Fruit fly (Drosophila melanogaster) whole organism, embryonic: Measurements from ENCODE around the gene vito.

Source experiments
- CG10979 ChIP-seq: fragments of 200-800 bp; sonication (Bioruptor generic); optimal IDR thresholded peaks from 2 replicates; lab custom pipeline; 2018; ENCODE audit warnings: missing biosample characterization, mild to moderate bottlenecking, missing genetic modification characterization, moderate library complexity
- CG11398 ChIP-seq: fragments of 200-800 bp; sonication (Bioruptor generic); optimal IDR thresholded peaks from 2 replicates; lab custom pipeline; 2016; ENCODE audit warnings: missing biosample characterization, missing genetic modification characterization
- CG11695 ChIP-seq: fragments of 200-800 bp; sonication (Bioruptor generic); IDR thresholded peaks from 3 replicates; pipeline ENCODE4 v1.3.6; 2022; ENCODE audit warnings: missing biosample characterization, missing genetic modification characterization
- CG12071 ChIP-seq: fragments of 200-800 bp; sonication (Bioruptor generic); optimal IDR thresholded peaks from 3 replicates; lab custom pipeline; 2018; ENCODE audit warnings: missing biosample characterization, mild to moderate bottlenecking, missing genetic modification characterization
- CG13424 ChIP-seq: fragments of 200-800 bp; sonication (Bioruptor generic); optimal IDR thresholded peaks from 2 replicates; lab custom pipeline; 2019; ENCODE audit warnings: missing biosample characterization, mild to moderate bottlenecking, missing genetic modification characterization, moderate library complexity
- CG15601 ChIP-seq: fragments of 200-800 bp; sonication (Bioruptor generic); optimal IDR thresholded peaks from 3 replicates; lab custom pipeline; 2019; ENCODE audit warnings: missing biosample characterization, mild to moderate bottlenecking, missing genetic modification characterization, moderate library complexity
- CG1603 ChIP-seq: fragments of 200-800 bp; sonication (Bioruptor generic); optimal IDR thresholded peaks from 2 replicates; lab custom pipeline; 2019; ENCODE audit warnings: missing biosample characterization, mild to moderate bottlenecking, missing genetic modification characterization, moderate library complexity
- CG1647 ChIP-seq: fragments of 200-800 bp; sonication (Bioruptor generic); optimal IDR thresholded peaks from 3 replicates; lab custom pipeline; 2016; ENCODE audit warnings: missing biosample characterization, missing genetic modification characterization
- CG17912 ChIP-seq: fragments of 200-800 bp; sonication (Bioruptor generic); optimal IDR thresholded peaks from 2 replicates; lab custom pipeline; 2018; ENCODE audit warnings: missing biosample characterization, mild to moderate bottlenecking, missing genetic modification characterization
- CG2202 ChIP-seq: fragments of 200-800 bp; sonication (Bioruptor generic); optimal IDR thresholded peaks from 2 replicates; lab custom pipeline; 2018; ENCODE audit warnings: missing biosample characterization, mild to moderate bottlenecking, missing genetic modification characterization
- CG31365 ChIP-seq: fragments of 200-800 bp; sonication (Bioruptor generic); optimal IDR thresholded peaks from 2 replicates; lab custom pipeline; 2018; ENCODE audit warnings: missing biosample characterization, mild to moderate bottlenecking, missing genetic modification characterization
- CG3163 ChIP-seq: fragments of 200-800 bp; sonication (Bioruptor generic); optimal IDR thresholded peaks from 3 replicates; lab custom pipeline; 2016; ENCODE audit warnings: missing biosample characterization, missing genetic modification characterization
- CG33213 ChIP-seq: fragments of 200-800 bp; sonication (Bioruptor generic); optimal IDR thresholded peaks from 3 replicates; lab custom pipeline; 2016; ENCODE audit warnings: missing biosample characterization, missing genetic modification characterization
- CG3838 ChIP-seq: fragments of 200-800 bp; sonication (Bioruptor generic); optimal IDR thresholded peaks from 3 replicates; lab custom pipeline; 2016; ENCODE audit warnings: missing biosample characterization, missing genetic modification characterization
- CG3995 ChIP-seq: fragments of 200-800 bp; sonication (Bioruptor generic); optimal IDR thresholded peaks from 3 replicates; lab custom pipeline; 2016; ENCODE audit warnings: missing biosample characterization, missing genetic modification characterization
- CG8290 ChIP-seq, 3 experiments: fragments of 200-800 bp; sonication (Bioruptor generic); optimal IDR thresholded peaks; 2 replicates each; lab custom pipeline; 2016 to 2019; ENCODE audit warnings: missing biosample characterization in 3 of 3, missing genetic modification characterization in 3 of 3, mild to moderate bottlenecking in 2 of 3, moderate library complexity in 1 of 3
- Dll ChIP-seq: fragments of 200-800 bp; sonication (Bioruptor generic); IDR thresholded peaks from 4 replicates; pipeline ENCODE4 v1.3.6; 2022; ENCODE audit warnings: missing biosample characterization, missing genetic modification characterization; ENCODE audit not compliant: partially characterized antibody
- HLHmδ ChIP-seq: fragments of 200-800 bp; sonication (Bioruptor generic); optimal IDR thresholded peaks from 2 replicates; lab custom pipeline; 2018; ENCODE audit warnings: missing biosample characterization, mild to moderate bottlenecking, missing genetic modification characterization, moderate library complexity
- Hr3 ChIP-seq: fragments of 200-800 bp; sonication (Bioruptor generic); optimal IDR thresholded peaks from 3 replicates; lab custom pipeline; 2016; ENCODE audit warnings: missing biosample characterization, missing genetic modification characterization
- Hr78 ChIP-seq, 2 experiments: fragments of 200-800 bp in 1 of 2; fragments of >200 bp in 1 of 2; sonication (Bioruptor generic) in 1 of 2; optimal IDR thresholded peaks; 2 replicates each; lab custom pipeline; 2017 to 2019; ENCODE audit warnings: missing biosample characterization in 2 of 2, missing genetic modification characterization in 2 of 2, mild to moderate bottlenecking in 1 of 2, moderate library complexity in 1 of 2
- Oli ChIP-seq: fragments of 200-800 bp; sonication (Bioruptor generic); optimal IDR thresholded peaks from 2 replicates; lab custom pipeline; 2018; ENCODE audit warnings: missing biosample characterization, mild to moderate bottlenecking, missing genetic modification characterization, moderate library complexity
- Ptx1 ChIP-seq: fragments of 200-800 bp; sonication (Bioruptor generic); IDR thresholded peaks from 2 replicates; pipeline ENCODE4 v1.3.6; 2022; ENCODE audit warnings: missing biosample characterization, missing genetic modification characterization
- Scr ChIP-seq: fragments of 200-800 bp; sonication (Bioruptor generic); IDR thresholded peaks from 2 replicates; pipeline ENCODE4 v1.3.6; 2022; ENCODE audit warnings: missing biosample characterization, missing genetic modification characterization; ENCODE audit not compliant: partially characterized antibody
- Sry-β ChIP-seq: fragments of 200-800 bp; sonication (Bioruptor generic); optimal IDR thresholded peaks from 2 replicates; lab custom pipeline; 2018; ENCODE audit warnings: missing biosample characterization, mild to moderate bottlenecking, missing genetic modification characterization, moderate library complexity
- Sry-δ ChIP-seq: fragments of 200-800 bp; sonication (Bioruptor generic); optimal IDR thresholded peaks from 2 replicates; lab custom pipeline; 2016; ENCODE audit warnings: missing biosample characterization, missing genetic modification characterization
- Tbp ChIP-seq: fragments of >200 bp; optimal IDR thresholded peaks from 2 replicates; lab custom pipeline; 2018; ENCODE audit warnings: missing biosample characterization, missing genetic modification characterization
- Trl ChIP-seq, 3 experiments: fragments of >200 bp in 2 of 3; fragments of 200-800 bp in 1 of 3; sonication (Bioruptor generic) in 1 of 3; optimal IDR thresholded peaks; 2 replicates in 1 of 3; 3 replicates in 2 of 3; lab custom pipeline; 2016 to 2017; ENCODE audit warnings: missing biosample characterization in 1 of 3, missing genetic modification characterization in 1 of 3
- YL-1 ChIP-seq: fragments of 200-800 bp; sonication (Bioruptor generic); optimal IDR thresholded peaks from 3 replicates; lab custom pipeline; 2017; ENCODE audit warnings: missing biosample characterization, mild to moderate bottlenecking, missing genetic modification characterization
- al ChIP-seq: fragments of 200-800 bp; sonication (Bioruptor generic); IDR thresholded peaks from 2 replicates; pipeline ENCODE4 v1.3.6; 2022; ENCODE audit warnings: missing biosample characterization, missing genetic modification characterization
- ara ChIP-seq: fragments of 200-800 bp; sonication (Bioruptor generic); IDR thresholded peaks from 2 replicates; pipeline ENCODE4 v1.3.6; 2022; ENCODE audit warnings: missing biosample characterization, missing genetic modification characterization
- br ChIP-seq: fragments of >200 bp; optimal IDR thresholded peaks from 2 replicates; lab custom pipeline; 2017
- bsh ChIP-seq, 2 experiments: fragments of 200-800 bp; sonication (Bioruptor generic); optimal IDR thresholded peaks; 2 replicates each; lab custom pipeline; 2017 to 2018; ENCODE audit warnings: mild to moderate bottlenecking in 2 of 2, missing biosample characterization in 2 of 2, missing genetic modification characterization in 2 of 2, moderate library complexity in 1 of 2
- corto ChIP-seq: fragments of 200-800 bp; sonication (Bioruptor generic); optimal IDR thresholded peaks from 2 replicates; lab custom pipeline; 2016; ENCODE audit warnings: missing biosample characterization, mild to moderate bottlenecking, missing genetic modification characterization, moderate library complexity
- dysf ChIP-seq: fragments of 200-800 bp; sonication (Bioruptor generic); IDR thresholded peaks from 3 replicates; pipeline ENCODE4 v1.3.6; 2022; ENCODE audit warnings: missing biosample characterization, missing genetic modification characterization
- en ChIP-seq: fragments of 200-800 bp; sonication (Bioruptor generic); optimal IDR thresholded peaks from 2 replicates; lab custom pipeline; 2016; ENCODE audit warnings: missing biosample characterization, missing genetic modification characterization
- exex ChIP-seq: fragments of 200-800 bp; sonication (Bioruptor generic); optimal IDR thresholded peaks from 4 replicates; lab custom pipeline; 2018; ENCODE audit warnings: missing biosample characterization, mild to moderate bottlenecking, missing genetic modification characterization, moderate library complexity
- fd3F ChIP-seq: fragments of 200-800 bp; sonication (Bioruptor generic); optimal IDR thresholded peaks from 2 replicates; lab custom pipeline; 2018; ENCODE audit warnings: missing biosample characterization, mild to moderate bottlenecking, missing genetic modification characterization, moderate library complexity
- fd64A ChIP-seq: fragments of 200-800 bp; sonication (Bioruptor generic); optimal IDR thresholded peaks from 3 replicates; lab custom pipeline; 2018; ENCODE audit warnings: missing biosample characterization, mild to moderate bottlenecking, missing genetic modification characterization
- grau ChIP-seq: fragments of 200-800 bp; optimal IDR thresholded peaks from 3 replicates; lab custom pipeline; 2019; ENCODE audit warnings: missing biosample characterization, mild to moderate bottlenecking, missing genetic modification characterization, moderate library complexity
- ind ChIP-seq: fragments of 200-800 bp; sonication (Bioruptor generic); optimal IDR thresholded peaks from 3 replicates; lab custom pipeline; 2016; ENCODE audit warnings: missing biosample characterization, missing genetic modification characterization
- lab ChIP-seq: fragments of 200-800 bp; sonication (Bioruptor generic); optimal IDR thresholded peaks from 3 replicates; lab custom pipeline; 2017; ENCODE audit warnings: missing biosample characterization, missing genetic modification characterization, mild to moderate bottlenecking, moderate library complexity, missing genetic modification reagents
- lilli ChIP-seq: fragments of 200-800 bp; sonication (Bioruptor generic); optimal IDR thresholded peaks from 3 replicates; lab custom pipeline; 2016; ENCODE audit warnings: missing biosample characterization, missing genetic modification characterization
- odd ChIP-seq: fragments of 200-800 bp; sonication (Bioruptor generic); optimal IDR thresholded peaks from 2 replicates; lab custom pipeline; 2017; ENCODE audit warnings: missing biosample characterization, mild to moderate bottlenecking, missing genetic modification characterization
- pb ChIP-seq: fragments of 200-800 bp; sonication (Bioruptor generic); optimal IDR thresholded peaks from 3 replicates; lab custom pipeline; 2016; ENCODE audit warnings: missing biosample characterization, missing genetic modification characterization
- ro ChIP-seq: fragments of 200-800 bp; sonication (Bioruptor generic); IDR thresholded peaks from 2 replicates; pipeline ENCODE4 v1.3.6; 2022; ENCODE audit warnings: missing biosample characterization, missing genetic modification characterization
- tap ChIP-seq: fragments of 200-800 bp; optimal IDR thresholded peaks from 3 replicates; lab custom pipeline; 2019; ENCODE audit warnings: missing biosample characterization, mild to moderate bottlenecking, missing genetic modification characterization, moderate library complexity
- ttk ChIP-seq: fragments of 200-800 bp; sonication (Bioruptor generic); IDR thresholded peaks from 2 replicates; pipeline ENCODE4 v2.1.2; 2022; ENCODE audit warnings: missing biosample characterization, missing genetic modification characterization
- zen ChIP-seq: fragments of 200-800 bp; sonication (Bioruptor generic); optimal IDR thresholded peaks from 3 replicates; lab custom pipeline; 2018; ENCODE audit warnings: missing biosample characterization, mild to moderate bottlenecking, missing genetic modification characterization, moderate library complexity

vito gene

DNA sequence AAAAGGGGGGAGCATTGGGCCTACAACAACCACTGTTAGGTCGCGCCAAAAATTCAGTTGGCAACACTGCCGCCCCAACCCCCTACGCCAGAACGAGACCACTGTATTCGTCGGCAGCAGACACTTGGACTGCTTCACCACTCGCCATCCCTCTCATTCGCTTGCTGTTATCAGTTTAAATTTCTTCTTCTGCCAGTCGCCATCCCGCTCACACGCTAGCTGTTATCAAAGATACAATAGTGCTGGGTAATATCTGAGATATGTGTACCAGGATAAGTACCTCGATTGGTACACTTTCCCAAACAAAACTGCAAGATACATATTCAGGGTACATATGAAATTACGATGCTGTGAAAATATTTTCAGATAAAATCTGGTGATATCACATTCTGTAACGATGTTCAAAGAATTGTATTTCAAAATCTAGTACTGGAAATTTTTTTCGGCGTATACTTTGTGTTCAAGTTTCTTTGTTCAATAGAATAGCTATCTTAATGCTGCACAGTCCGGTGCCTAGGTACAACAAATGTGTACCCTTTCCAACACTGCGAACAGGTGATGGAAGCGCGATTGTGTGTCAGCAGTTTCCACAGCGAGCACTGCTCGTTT lies 6.2 kb downstream of the vito start (continued):
- TF ChIP-seq CG3163 (GFP tag; lab: Kevin White, UChicago) (peak; percentile 60), Hr3 (GFP tag; lab: Kevin White, UChicago) (peak; percentile 85), ro (GFP tag; lab: Robert Waterston, UW) (no peak), CG3838 (no peak), Dll (no peak), lab (GFP tag; lab: Kevin White, UChicago) (no peak), YL-1 (GFP tag; lab: Kevin White, UChicago) (peak; percentile 90), Oli (tag; lab: Kevin White, UChicago) (peak; percentile 87), Ptx1 (GFP tag; lab: Robert Waterston, UW) (peak; percentile 69), Tbp (GFP tag; lab: Kevin White, UChicago) (peak; percentile 19), CG12071 (no peak), corto (peak; percentile 65), CG33213 (GFP tag; lab: Kevin White, UChicago) (peak; percentile 65), pb (GFP tag; lab: Kevin White, UChicago) (peak; percentile 68), tap (tag; lab: Kevin White, UChicago) (no peak), bsh (GFP tag; optimal IDR thresholded peaks at IDR 0.05; lab: Kevin White, UChicago) (peak; percentile 54 to 81), CG1603 (peak; percentile 73), br (lab: Kevin White, UChicago) (no peak), CG10979 (tag; lab: Kevin White, UChicago) (peak; percentile 80), Trl (optimal IDR thresholded peaks at IDR 0.05; lab: Kevin White, UChicago) (no peak), Trl (GFP tag; optimal IDR thresholded peaks at IDR 0.05; lab: Kevin White, UChicago) (peak; percentile 92), Sry-β (GFP tag; lab: Kevin White, UChicago) (peak; percentile 81), CG1647 (peak; percentile 68), Sry-δ (peak; percentile 63), CG17912 (GFP tag; lab: Kevin White, UChicago) (peak; percentile 55), lilli (GFP tag; lab: Kevin White, UChicago) (peak; percentile 90), exex (tag; lab: Kevin White, UChicago) (no peak), zen (tag; lab: Kevin White, UChicago) (peak; percentile 68), al (GFP tag; lab: Robert Waterston, UW) (peak; percentile 53; the same call in 1 of the 2 replicates), HLHmδ (GFP tag; lab: Kevin White, UChicago) (peak; percentile 71), dysf (GFP tag; lab: Robert Waterston, UW) (peak; percentile 81), Hr78 (GFP tag; optimal IDR thresholded peaks at IDR 0.05; lab: Kevin White, UChicago) (peak in 1 of 2 experiments; percentile 48), odd (GFP tag; lab: Kevin White, UChicago) (no peak), fd3F (GFP tag; lab: Kevin White, UChicago) (peak; percentile 80), en (GFP tag; lab: Kevin White, UChicago) (peak; percentile 80), CG11398 (GFP tag; lab: Kevin White, UChicago) (peak; percentile 62), Scr (GFP tag; lab: Robert Waterston, UW) (no peak), CG31365 (tag; lab: Kevin White, UChicago) (peak; percentile 79), fd64A (peak; percentile 57), CG3995 (GFP tag; lab: Kevin White, UChicago) (peak; percentile 50), grau (tag; lab: Kevin White, UChicago) (peak; percentile 89), CG13424 (tag; lab: Kevin White, UChicago) (peak; percentile 92), ind (GFP tag; lab: Kevin White, UChicago) (peak; percentile 87), ara (GFP tag; lab: Robert Waterston, UW) (no peak; the same call in 1 of the 2 replicates), CG11695 (GFP tag; lab: Robert Waterston, UW) (peak; percentile 79; the same call in 2 of the 3 replicates), CG8290 (GFP tag; optimal IDR thresholded peaks at IDR 0.05; lab: Kevin White, UChicago) (peak; percentile 53), CG8290 (tag; optimal IDR thresholded peaks at IDR 0.05; lab: Kevin White, UChicago) (peak; percentile 84 to 92), CG2202 (tag; lab: Kevin White, UChicago) (peak; percentile 74), ttk (GFP tag; lab: Robert Waterston, UW) (peak; percentile 41; the same call in 1 of the 2 replicates), CG15601 (tag; lab: Kevin White, UChicago) (peak; percentile 86)
